Worm (Caenorhabditis elegans): ENCODE measurements around the gene F59B10.6.

- TF ChIP-seq W03F9.2 (tag; optimal IDR thresholded peaks at IDR 0.05) (no peak), him-1 (tag; optimal IDR thresholded peaks at IDR 0.05) (no peak)
Measured at ce11 chrII:10504729-10505128, 19.5 kb downstream of the F59B10.6 start.
